Worm (Caenorhabditis elegans) whole organism, young adult: ENCODE results near the gene F02D8.1.

Source experiments
- C06A6.2 ChIP-seq: fragments of 200-800 bp; sonication (Bioruptor generic); conservative IDR thresholded peaks from 2 replicates; pipeline ENCODE4 v1.3.6; 2022; ENCODE audit warnings: missing genetic modification characterization, missing compliant biosample characterization
- F55B11.4 ChIP-seq: sonication (generic microtip); optimal IDR thresholded peaks from 2 replicates; lab custom pipeline; 2016; ENCODE audit warnings: missing compliant biosample characterization, missing genetic modification characterization, borderline replicate concordance; ENCODE audit not compliant: insufficient read depth
- ZK185.1 ChIP-seq: sonication (generic microtip); optimal IDR thresholded peaks from 2 replicates; lab custom pipeline; 2016; ENCODE audit warnings: mild to moderate bottlenecking, missing genetic modification characterization, missing compliant biosample characterization; ENCODE audit not compliant: poor library complexity, severe bottlenecking
- atf-7 ChIP-seq: sonication (generic microtip); optimal IDR thresholded peaks from 2 replicates; lab custom pipeline; 2017; ENCODE audit warnings: mild to moderate bottlenecking, missing genetic modification characterization, missing compliant biosample characterization
- cebp-1 ChIP-seq, 2 experiments: fragments of 200-800 bp in 1 of 2; sonication (Bioruptor generic) in 1 of 2; sonication (generic microtip) in 1 of 2; IDR thresholded peaks in 1 of 2; optimal IDR thresholded peaks in 1 of 2; 2 replicates each; pipeline versions ENCODE4 v1.3.6 to Lab custom; 2017 to 2022; ENCODE audit warnings: missing compliant biosample characterization in 2 of 2, missing genetic modification characterization in 2 of 2, mild to moderate bottlenecking in 1 of 2, missing genetic modification reagents in 1 of 2, moderate library complexity in 1 of 2
- cebp-2 ChIP-seq: fragments of 200-800 bp; sonication (Bioruptor generic); IDR thresholded peaks from 2 replicates; pipeline ENCODE4 v1.3.6; 2022; ENCODE audit warnings: missing genetic modification characterization, missing compliant biosample characterization
- ets-4 ChIP-seq: fragments of 200-800 bp; sonication (Bioruptor generic); optimal IDR thresholded peaks from 2 replicates; lab custom pipeline; 2018; ENCODE audit warnings: mild to moderate bottlenecking, missing genetic modification characterization, missing compliant biosample characterization
- mcd-1 ChIP-seq: fragments of 200-800 bp; sonication (Bioruptor generic); IDR thresholded peaks from 2 replicates; pipeline ENCODE4 v1.3.6; 2022; ENCODE audit warnings: missing genetic modification reagents, missing genetic modification characterization, missing compliant biosample characterization
- mxl-1 ChIP-seq: sonication (generic microtip); optimal IDR thresholded peaks from 2 replicates; lab custom pipeline; 2016; ENCODE audit warnings: missing genetic modification characterization, missing compliant biosample characterization
- snpc-4 ChIP-seq, 5 experiments: fragments of 150-350 bp in 1 of 5; sonication (generic microtip) in 4 of 5; optimal IDR thresholded peaks; 2 replicates each; lab custom pipeline; 2014 to 2018; ENCODE audit warnings: missing genetic modification characterization in 5 of 5, missing biosample characterization in 3 of 5, antibody characterized with exemption in 2 of 5, mild to moderate bottlenecking in 2 of 5, missing compliant biosample characterization in 2 of 5, missing genotype in 2 of 5, moderate library complexity in 2 of 5, missing genetic modification reagents in 1 of 5
- unc-62 ChIP-seq: fragments of 150-350 bp; optimal IDR thresholded peaks from 2 replicates; lab custom pipeline; 2014; ENCODE audit warnings: missing biosample characterization, missing genetic modification reagents, missing genetic modification characterization
- zim-3 ChIP-seq: sonication (generic microtip); optimal IDR thresholded peaks from 2 replicates; lab custom pipeline; 2017; ENCODE audit warnings: mild to moderate bottlenecking, missing genetic modification characterization, moderate library complexity, missing compliant biosample characterization

DNA sequence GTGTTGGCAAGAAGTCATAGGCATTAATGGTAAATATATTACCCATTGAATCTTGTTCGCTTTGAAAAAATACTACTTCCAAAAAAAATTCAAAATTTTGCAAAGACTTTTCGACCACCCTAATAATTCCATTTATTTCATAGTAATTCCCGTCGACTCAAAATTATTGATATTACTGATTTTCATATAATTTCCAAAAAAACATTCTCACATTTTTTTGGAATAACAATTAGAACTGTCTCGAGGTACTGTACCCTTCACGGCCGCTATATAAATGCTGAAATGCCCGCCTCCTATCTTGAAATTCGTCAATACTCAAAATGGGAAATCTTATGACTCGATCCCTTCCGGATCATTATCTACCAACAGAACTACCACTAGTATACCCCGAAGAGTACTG, 45.0 kb upstream of the F02D8.1 start, which contains the start of gene F14H8.4:
- TF ChIP-seq ZK185.1 (tag; lab: Kevin White, UChicago): no peak
- TF ChIP-seq unc-62 (GFP tag; lab: Kevin White, UChicago): no peak
- no peak for TF ChIP-seq zim-3
- no peak for TF ChIP-seq ets-4 (GFP tag; lab: Kevin White, UChicago)
- no peak for TF ChIP-seq snpc-4 (GFP tag; optimal IDR thresholded peaks at IDR 0.05; lab: Kevin White, UChicago)
- no peak for TF ChIP-seq snpc-4 (tag; optimal IDR thresholded peaks at IDR 0.05; lab: Kevin White, UChicago)
- TF ChIP-seq cebp-1 (GFP tag; IDR thresholded peaks at IDR 0.05; lab: Robert Waterston, UW): no peak
- no peak for TF ChIP-seq cebp-1 (tag; optimal IDR thresholded peaks at IDR 0.05; lab: Kevin White, UChicago)
- TF ChIP-seq F55B11.4 (tag; lab: Kevin White, UChicago): no peak
- TF ChIP-seq atf-7: no peak
- no peak for TF ChIP-seq cebp-2 (GFP tag; lab: Robert Waterston, UW)
- no peak for TF ChIP-seq mxl-1
- no peak for TF ChIP-seq mcd-1
- TF ChIP-seq C06A6.2: no peak
